Fruit fly (Drosophila melanogaster) whole organism, embryonic: ENCODE results near the gene MED18.

ENCODE experiments used
- ATbp ChIP-seq: fragments of 200-800 bp; sonication (Bioruptor generic); optimal IDR thresholded peaks from 2 replicates; lab custom pipeline; 2017; ENCODE audit warnings: missing biosample characterization, mild to moderate bottlenecking, missing genetic modification characterization, missing genetic modification reagents
- Abd-B ChIP-seq: fragments of 200-800 bp; sonication (Bioruptor generic); optimal IDR thresholded peaks from 2 replicates; lab custom pipeline; 2018; ENCODE audit warnings: missing biosample characterization, mild to moderate bottlenecking, missing genetic modification characterization, moderate library complexity
- Atf-2 ChIP-seq: fragments of 200-800 bp; sonication (Bioruptor generic); optimal IDR thresholded peaks from 2 replicates; lab custom pipeline; 2016; ENCODE audit warnings: missing biosample characterization, missing genetic modification characterization
- CG10543 ChIP-seq: fragments of 200-800 bp; sonication (Bioruptor generic); optimal IDR thresholded peaks from 3 replicates; lab custom pipeline; 2017; ENCODE audit warnings: missing biosample characterization, mild to moderate bottlenecking, missing genetic modification characterization, moderate library complexity
- CG12104 ChIP-seq: fragments of 200-800 bp; sonication (Bioruptor generic); optimal IDR thresholded peaks from 3 replicates; lab custom pipeline; 2016; ENCODE audit warnings: missing biosample characterization, missing genetic modification characterization
- CG12236 ChIP-seq: fragments of 200-800 bp; sonication (Bioruptor generic); optimal IDR thresholded peaks from 2 replicates; lab custom pipeline; 2016; ENCODE audit warnings: missing biosample characterization, missing genetic modification characterization
- CG13296 ChIP-seq: fragments of 200-800 bp; sonication (Bioruptor generic); optimal IDR thresholded peaks from 3 replicates; lab custom pipeline; 2018; ENCODE audit warnings: missing biosample characterization, mild to moderate bottlenecking, missing genetic modification characterization
- CG1529 ChIP-seq: fragments of 200-800 bp; sonication (Bioruptor generic); optimal IDR thresholded peaks from 3 replicates; lab custom pipeline; 2018; ENCODE audit warnings: missing biosample characterization, missing genetic modification characterization
- CG1602 ChIP-seq: fragments of 200-800 bp; sonication (Bioruptor generic); optimal IDR thresholded peaks from 3 replicates; lab custom pipeline; 2016; ENCODE audit warnings: missing biosample characterization, missing genetic modification characterization
- CG17328 ChIP-seq: fragments of 200-800 bp; sonication (Bioruptor generic); IDR thresholded peaks from 2 replicates; pipeline ENCODE4 v1.3.6; 2022; ENCODE audit warnings: missing biosample characterization, missing genetic modification characterization
- CG17359 ChIP-seq: fragments of 200-800 bp; sonication (Bioruptor generic); optimal IDR thresholded peaks from 3 replicates; lab custom pipeline; 2018; ENCODE audit warnings: missing biosample characterization, mild to moderate bottlenecking, missing genetic modification characterization, moderate library complexity
- CG18476 ChIP-seq: fragments of 200-800 bp; sonication (Bioruptor generic); optimal IDR thresholded peaks from 2 replicates; lab custom pipeline; 2016; ENCODE audit warnings: missing biosample characterization, mild to moderate bottlenecking, missing genetic modification characterization
- CG18599 ChIP-seq: fragments of 200-800 bp; sonication (Bioruptor generic); optimal IDR thresholded peaks from 3 replicates; lab custom pipeline; 2017; ENCODE audit warnings: missing biosample characterization, missing genetic modification characterization, mild to moderate bottlenecking, moderate library complexity, missing genetic modification reagents
- CG2875 ChIP-seq: fragments of 200-800 bp; sonication (Bioruptor generic); optimal IDR thresholded peaks from 2 replicates; lab custom pipeline; 2017; ENCODE audit warnings: missing biosample characterization, mild to moderate bottlenecking, missing genetic modification characterization, missing genetic modification reagents
- CG30403 ChIP-seq: fragments of 200-800 bp; sonication (Bioruptor generic); optimal IDR thresholded peaks from 3 replicates; lab custom pipeline; 2016; ENCODE audit warnings: missing biosample characterization, missing genetic modification characterization
- CG3163 ChIP-seq: fragments of 200-800 bp; sonication (Bioruptor generic); optimal IDR thresholded peaks from 3 replicates; lab custom pipeline; 2016; ENCODE audit warnings: missing biosample characterization, missing genetic modification characterization
- CG7357 ChIP-seq: fragments of 200-800 bp; sonication (Bioruptor generic); IDR thresholded peaks from 3 replicates; pipeline ENCODE4 v1.3.6; 2022; ENCODE audit warnings: missing biosample characterization, missing genetic modification characterization
- CG7372 ChIP-seq: fragments of 200-800 bp; sonication (Bioruptor generic); IDR thresholded peaks from 2 replicates; pipeline ENCODE4 v1.3.6; 2022; ENCODE audit warnings: missing biosample characterization, missing genetic modification characterization
- CG8290 ChIP-seq, 3 experiments: fragments of 200-800 bp; sonication (Bioruptor generic); optimal IDR thresholded peaks; 2 replicates each; lab custom pipeline; 2016 to 2019; ENCODE audit warnings: missing biosample characterization in 3 of 3, missing genetic modification characterization in 3 of 3, mild to moderate bottlenecking in 2 of 3, moderate library complexity in 1 of 3
- CG9215 ChIP-seq: fragments of 200-800 bp; sonication (Bioruptor generic); IDR thresholded peaks from 2 replicates; pipeline ENCODE4 v1.3.6; 2022; ENCODE audit warnings: missing biosample characterization, missing genetic modification characterization
- CG9437 ChIP-seq: fragments of 200-800 bp; sonication (Bioruptor generic); optimal IDR thresholded peaks from 2 replicates; lab custom pipeline; 2018; ENCODE audit warnings: missing biosample characterization, mild to moderate bottlenecking, missing genetic modification characterization
- CG9609 ChIP-seq: fragments of 200-800 bp; sonication (Bioruptor generic); optimal IDR thresholded peaks from 3 replicates; lab custom pipeline; 2016; ENCODE audit warnings: missing biosample characterization, missing genetic modification characterization
- CG9727 ChIP-seq: fragments of 200-800 bp; sonication (Bioruptor generic); optimal IDR thresholded peaks from 3 replicates; lab custom pipeline; 2017; ENCODE audit warnings: missing biosample characterization, mild to moderate bottlenecking, missing genetic modification characterization
- Dref ChIP-seq: fragments of 200-800 bp; sonication (Bioruptor generic); IDR thresholded peaks from 2 replicates; pipeline ENCODE4 v1.3.6; 2022; ENCODE audit warnings: missing biosample characterization, missing genetic modification characterization
- GATAe ChIP-seq: fragments of 200-800 bp; sonication (Bioruptor generic); conservative IDR thresholded peaks from 2 replicates; pipeline ENCODE4 v1.3.6; 2022; ENCODE audit warnings: missing biosample characterization, missing genetic modification characterization
- HHEX ChIP-seq: fragments of 200-800 bp; sonication (Bioruptor generic); optimal IDR thresholded peaks from 3 replicates; lab custom pipeline; 2017; ENCODE audit warnings: missing biosample characterization, mild to moderate bottlenecking, missing genetic modification characterization, missing genetic modification reagents
- HmgD ChIP-seq: fragments of 200-800 bp; sonication (Bioruptor generic); optimal IDR thresholded peaks from 3 replicates; lab custom pipeline; 2016; ENCODE audit warnings: missing biosample characterization, missing genetic modification characterization
- Myb ChIP-seq: fragments of 200-800 bp; sonication (Bioruptor generic); optimal IDR thresholded peaks from 2 replicates; lab custom pipeline; 2016; ENCODE audit warnings: missing biosample characterization, missing genetic modification characterization
- Sin3A ChIP-seq: fragments of >200 bp; optimal IDR thresholded peaks from 2 replicates; lab custom pipeline; 2018
- Vsx1 ChIP-seq: fragments of 200-800 bp; sonication (Bioruptor generic); optimal IDR thresholded peaks from 2 replicates; lab custom pipeline; 2017; ENCODE audit warnings: missing biosample characterization, mild to moderate bottlenecking, missing genetic modification characterization, missing genetic modification reagents
- ab ChIP-seq: fragments of 200-800 bp; sonication (Bioruptor generic); optimal IDR thresholded peaks from 2 replicates; lab custom pipeline; 2016; ENCODE audit warnings: missing biosample characterization, missing genetic modification characterization
- ara ChIP-seq: fragments of 200-800 bp; sonication (Bioruptor generic); IDR thresholded peaks from 2 replicates; pipeline ENCODE4 v1.3.6; 2022; ENCODE audit warnings: missing biosample characterization, missing genetic modification characterization
- cato ChIP-seq: fragments of 200-800 bp; sonication (Bioruptor generic); optimal IDR thresholded peaks from 2 replicates; lab custom pipeline; 2016; ENCODE audit warnings: missing biosample characterization, missing genetic modification characterization, borderline replicate concordance
- dm ChIP-seq: fragments of 200-800 bp; sonication (Bioruptor generic); optimal IDR thresholded peaks from 3 replicates; lab custom pipeline; 2016; ENCODE audit warnings: missing biosample characterization, missing genetic modification characterization
- ems ChIP-seq: fragments of 200-800 bp; sonication (Bioruptor generic); optimal IDR thresholded peaks from 3 replicates; lab custom pipeline; 2016; ENCODE audit warnings: missing biosample characterization, missing genetic modification characterization
- eyg ChIP-seq: fragments of 200-800 bp; sonication (Bioruptor generic); optimal IDR thresholded peaks from 3 replicates; lab custom pipeline; 2016; ENCODE audit warnings: missing biosample characterization, missing genetic modification characterization
- fru ChIP-seq: fragments of >200 bp; optimal IDR thresholded peaks from 2 replicates; lab custom pipeline; 2017
- grau ChIP-seq: fragments of 200-800 bp; optimal IDR thresholded peaks from 3 replicates; lab custom pipeline; 2019; ENCODE audit warnings: missing biosample characterization, mild to moderate bottlenecking, missing genetic modification characterization, moderate library complexity
- hth ChIP-seq: fragments of >200 bp; optimal IDR thresholded peaks from 2 replicates; lab custom pipeline; 2017; ENCODE audit warnings: inconsistent platforms
- lbe ChIP-seq: fragments of 200-800 bp; sonication (Bioruptor generic); optimal IDR thresholded peaks from 2 replicates; lab custom pipeline; 2016; ENCODE audit warnings: missing biosample characterization, mild to moderate bottlenecking, missing genetic modification characterization
- lola ChIP-seq, 3 experiments: fragments of >200 bp in 2 of 3; fragments of 200-800 bp in 1 of 3; sonication (Bioruptor generic) in 1 of 3; optimal IDR thresholded peaks; 2 replicates each; lab custom pipeline; 2017 to 2019; ENCODE audit warnings: missing biosample characterization in 3 of 3, missing genetic modification characterization in 3 of 3, mild to moderate bottlenecking in 1 of 3, moderate library complexity in 1 of 3
- pfk ChIP-seq: fragments of 200-800 bp; sonication (Bioruptor generic); optimal IDR thresholded peaks from 2 replicates; lab custom pipeline; 2018; ENCODE audit warnings: missing biosample characterization, mild to moderate bottlenecking, missing genetic modification characterization, moderate library complexity
- pnt ChIP-seq: fragments of 200-800 bp; sonication (Bioruptor generic); optimal IDR thresholded peaks from 3 replicates; lab custom pipeline; 2016; ENCODE audit warnings: missing biosample characterization, missing genetic modification characterization
- ro ChIP-seq: fragments of 200-800 bp; sonication (Bioruptor generic); IDR thresholded peaks from 2 replicates; pipeline ENCODE4 v1.3.6; 2022; ENCODE audit warnings: missing biosample characterization, missing genetic modification characterization
- seq ChIP-seq: fragments of 200-800 bp; sonication (Bioruptor generic); IDR thresholded peaks from 2 replicates; pipeline ENCODE4 v1.3.6; 2022; ENCODE audit warnings: missing biosample characterization, missing genetic modification characterization
- so ChIP-seq: fragments of 200-800 bp; sonication (Bioruptor generic); IDR thresholded peaks from 3 replicates; pipeline ENCODE4 v1.3.6; 2022; ENCODE audit warnings: missing biosample characterization, missing genetic modification characterization
- sr ChIP-seq: fragments of 200-800 bp; sonication (Bioruptor generic); IDR thresholded peaks from 3 replicates; pipeline ENCODE4 v1.3.6; 2022; ENCODE audit warnings: missing biosample characterization, missing genetic modification characterization
- stwl ChIP-seq: fragments of 200-800 bp; sonication (Bioruptor generic); optimal IDR thresholded peaks from 3 replicates; lab custom pipeline; 2018; ENCODE audit warnings: missing biosample characterization, mild to moderate bottlenecking, missing genetic modification characterization, moderate library complexity
- tap ChIP-seq: fragments of 200-800 bp; optimal IDR thresholded peaks from 3 replicates; lab custom pipeline; 2019; ENCODE audit warnings: missing biosample characterization, mild to moderate bottlenecking, missing genetic modification characterization, moderate library complexity
- tin ChIP-seq: fragments of 200-800 bp; sonication (Bioruptor generic); optimal IDR thresholded peaks from 3 replicates; lab custom pipeline; 2016; ENCODE audit warnings: missing biosample characterization, missing genetic modification characterization
- tio ChIP-seq: fragments of 200-800 bp; sonication (Bioruptor generic); optimal IDR thresholded peaks from 2 replicates; lab custom pipeline; 2017; ENCODE audit warnings: missing biosample characterization, missing genetic modification characterization, inconsistent platforms
- usp ChIP-seq: fragments of >200 bp; optimal IDR thresholded peaks from 2 replicates; lab custom pipeline; 2017; ENCODE audit warnings: missing biosample characterization, missing genetic modification characterization

The MED18 gene

dm6 chrX:1845413-1845951 is 20.2 kb upstream of the MED18 start (continued):
- TF ChIP-seq HmgD (GFP tag; lab: Kevin White, UChicago) (no peak), Atf-2 (GFP tag; lab: Kevin White, UChicago) (no peak), CG18599 (GFP tag; lab: Kevin White, UChicago) (peak; percentile 69), ro (GFP tag; lab: Robert Waterston, UW) (no peak), tin (GFP tag; lab: Kevin White, UChicago) (no peak), CG10543 (GFP tag; lab: Kevin White, UChicago) (peak; percentile 80), Dref (GFP tag; lab: Robert Waterston, UW) (no peak), CG17359 (peak; percentile 39), CG8290 (GFP tag; optimal IDR thresholded peaks at IDR 0.05; lab: Kevin White, UChicago) (no peak), CG8290 (tag; optimal IDR thresholded peaks at IDR 0.05; lab: Kevin White, UChicago) (peak in 1 of 2 experiments; percentile 85), Vsx1 (GFP tag; lab: Kevin White, UChicago) (peak; percentile 51), seq (GFP tag; lab: Robert Waterston, UW) (peak; percentile 82), CG3163 (GFP tag; lab: Kevin White, UChicago) (peak; percentile 49), CG9727 (GFP tag; lab: Kevin White, UChicago) (peak; percentile 53), so (GFP tag; lab: Robert Waterston, UW) (0 out of 3 replicates have a peak, but pooled peaks have one; percentile 43), CG12236 (peak; percentile 54), fru (no peak), cato (no peak), CG7357 (no peak), CG30403 (GFP tag; lab: Kevin White, UChicago) (no peak), tap (tag; lab: Kevin White, UChicago) (no peak), CG18476 (GFP tag; lab: Kevin White, UChicago) (peak; percentile 22), stwl (tag; lab: Kevin White, UChicago) (no peak), ATbp (GFP tag; lab: Kevin White, UChicago) (peak; percentile 64), CG7372 (GFP tag; lab: Robert Waterston, UW) (no peak), CG9437 (no peak), dm (GFP tag; lab: Kevin White, UChicago) (peak; percentile 4), tio (GFP tag; lab: Kevin White, UChicago) (peak; percentile 60), Myb (peak; percentile 26), lbe (GFP tag; lab: Kevin White, UChicago) (no peak), Abd-B (GFP tag; lab: Kevin White, UChicago) (no peak), hth (no peak), CG17328 (GFP tag; lab: Robert Waterston, UW) (peak; percentile 56; the same call in 1 of the 2 replicates), HHEX (GFP tag; lab: Kevin White, UChicago) (peak; percentile 70), GATAe (GFP tag; lab: Robert Waterston, UW) (no peak), Sin3A (no peak), CG9215 (GFP tag; lab: Robert Waterston, UW) (0 out of 2 replicates have a peak, but pooled peaks have one; percentile 12), pfk (GFP tag; lab: Kevin White, UChicago) (peak; percentile 18), CG12104 (GFP tag; lab: Kevin White, UChicago) (no peak), CG9609 (GFP tag; lab: Kevin White, UChicago) (peak; percentile 35), ems (GFP tag; lab: Kevin White, UChicago) (no peak), pnt (GFP tag; lab: Kevin White, UChicago) (no peak), usp (GFP tag; lab: Kevin White, UChicago) (no peak), lola (GFP tag; optimal IDR thresholded peaks at IDR 0.05; lab: Kevin White, UChicago) (no peak), sr (GFP tag; lab: Robert Waterston, UW) (peak; percentile 72), grau (tag; lab: Kevin White, UChicago) (peak; percentile 12), ara (GFP tag; lab: Robert Waterston, UW) (no peak), CG2875 (GFP tag; lab: Kevin White, UChicago) (peak; percentile 53), ab (GFP tag; lab: Kevin White, UChicago) (no peak), CG1529 (no peak), CG13296 (GFP tag; lab: Kevin White, UChicago) (peak; percentile 65), eyg (peak; percentile 68), CG1602 (GFP tag; lab: Kevin White, UChicago) (no peak)
